Worm (Caenorhabditis elegans): Measurements from ENCODE around the gene Y58A7A.3.

Y58A7A.3 gene

DNA sequence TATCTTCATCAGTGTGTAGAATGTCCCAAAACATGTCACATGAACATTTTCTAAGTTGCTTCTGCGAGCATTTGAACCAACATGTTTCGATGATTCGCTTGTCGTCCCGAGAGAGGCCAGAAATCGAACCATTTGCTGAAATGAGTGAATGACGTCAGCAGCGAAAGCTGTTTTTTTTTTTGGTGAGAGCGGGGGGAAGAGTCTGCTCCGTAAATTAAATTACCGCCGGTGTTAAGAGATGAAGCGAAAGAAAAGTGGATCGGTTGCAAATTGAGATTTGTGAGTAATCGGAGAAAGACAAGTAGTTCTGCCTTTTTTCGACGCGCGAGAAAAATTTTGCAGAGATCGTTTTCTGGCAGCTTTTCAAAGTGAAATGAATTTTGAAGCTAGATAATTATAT, 7.6 kb upstream of the Y58A7A.3 start:
- TF ChIP-seq dao-5 (tag; optimal IDR thresholded peaks at IDR 0.05) (no peak), W03F9.2 (tag; optimal IDR thresholded peaks at IDR 0.05) (no peak), him-1 (tag; optimal IDR thresholded peaks at IDR 0.05) (no peak)

DNA sequence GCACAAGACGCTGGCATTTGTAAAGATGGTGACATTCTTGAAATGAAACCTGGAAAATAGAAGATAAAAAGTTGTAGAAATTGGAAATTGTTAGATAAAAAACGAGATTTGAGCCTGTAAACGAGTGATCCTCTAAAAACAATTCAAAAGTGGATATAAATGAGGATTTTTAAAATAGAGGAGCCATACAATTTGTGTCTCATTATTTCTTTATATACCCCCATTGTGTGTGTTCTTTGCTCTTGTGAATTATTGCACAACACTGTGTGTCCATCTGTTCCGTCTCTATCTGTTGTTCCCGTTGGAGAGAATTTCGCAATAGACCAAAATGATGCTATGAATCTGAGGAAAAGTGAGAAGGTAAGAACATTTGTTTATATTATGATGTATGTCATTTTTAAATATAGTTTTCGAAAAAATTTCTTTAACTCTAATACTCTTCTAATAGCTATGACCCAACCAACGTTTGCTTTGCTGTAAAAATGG, 6.3 kb upstream of the Y58A7A.3 start, which contains the start of gene Y58A7A.5:
TSS of gene Y58A7A.5 (minus strand) at position 51 of the 486 bp plus-strand sequence.
- TF ChIP-seq him-1 (tag; optimal IDR thresholded peaks at IDR 0.05) (no peak), W03F9.2 (tag; optimal IDR thresholded peaks at IDR 0.05) (no peak), dao-5 (tag; optimal IDR thresholded peaks at IDR 0.05) (no peak)

DNA sequence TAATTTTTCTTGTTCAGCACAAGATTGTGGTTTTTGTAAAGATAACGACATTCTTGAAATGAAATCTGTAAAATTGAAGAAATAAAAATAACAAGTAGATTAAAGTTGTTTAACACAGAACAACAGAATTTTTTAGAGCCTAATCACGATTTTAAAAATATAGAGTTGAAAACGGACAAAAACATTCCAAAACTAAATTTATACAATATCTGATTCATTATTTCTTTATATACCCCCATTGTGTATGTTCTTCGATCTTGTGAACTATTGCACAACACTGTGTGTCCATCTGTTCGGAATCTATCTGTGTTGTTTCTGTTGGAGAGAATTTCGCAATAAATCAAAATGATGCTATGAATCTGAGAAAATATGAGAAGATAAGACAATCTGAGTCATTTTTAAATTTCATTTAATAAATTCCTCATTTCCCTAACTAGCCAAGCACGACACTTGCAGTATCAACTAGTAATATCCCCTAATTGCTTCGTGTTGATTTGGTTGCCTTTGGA, 4.3 kb upstream of the Y58A7A.3 start, which contains the start of gene Y58A7A.4:
TSS of gene Y58A7A.4 (minus strand) at position 51 of the 509 bp plus-strand sequence.
- TF ChIP-seq W03F9.2 (tag; optimal IDR thresholded peaks at IDR 0.05), result no peak

DNA sequence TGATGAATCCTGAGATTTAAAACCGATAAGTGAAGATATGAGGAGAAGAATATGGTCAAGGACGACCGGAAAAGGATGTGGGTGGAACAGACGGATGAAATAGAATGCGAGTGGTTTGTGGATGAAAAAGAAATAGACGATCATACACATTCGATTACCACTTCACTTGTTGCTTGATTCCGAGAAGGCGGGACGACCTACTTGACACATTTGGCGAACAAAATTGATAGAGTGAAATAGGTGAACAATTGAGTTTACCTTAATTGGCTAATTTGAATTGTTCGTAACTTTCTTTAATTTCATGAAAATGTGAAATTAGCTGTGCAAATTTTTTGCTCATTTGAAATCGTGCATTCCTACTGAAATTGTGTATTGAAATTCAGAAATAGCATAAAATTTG, 8.6 kb downstream of the Y58A7A.3 start, which contains the start of gene Y58A7A.2:
TSS of gene Y58A7A.2 (minus strand) at position 101 of the 400 bp plus-strand sequence.
- TF ChIP-seq dao-5 (tag; optimal IDR thresholded peaks at IDR 0.05) (no peak), him-1 (tag; optimal IDR thresholded peaks at IDR 0.05) (no peak), W03F9.2 (tag; optimal IDR thresholded peaks at IDR 0.05) (no peak)

DNA sequence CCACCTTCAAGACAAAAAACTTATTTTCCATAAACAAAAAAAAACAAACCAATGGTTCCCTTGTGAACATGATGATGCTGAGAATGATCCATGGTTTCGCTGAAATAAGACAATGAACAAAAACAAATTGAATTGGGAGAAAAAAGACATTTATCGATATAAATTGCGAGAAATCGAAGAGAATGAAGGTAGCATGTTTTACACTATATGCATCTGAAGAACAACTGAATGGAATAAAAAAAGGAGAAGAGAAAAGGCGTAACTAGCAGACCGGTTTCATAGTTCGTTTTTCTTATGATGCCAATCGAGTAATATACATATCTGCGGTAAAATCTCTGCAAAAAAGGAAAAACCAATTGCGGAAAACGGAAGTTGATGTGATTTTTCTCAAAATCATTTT, 11.3 kb downstream of the Y58A7A.3 start, which contains the start of gene Y58A7A.1:
TSS of gene Y58A7A.1 (minus strand) at position 101 of the 400 bp plus-strand sequence.
- no peak for TF ChIP-seq him-1 (tag; optimal IDR thresholded peaks at IDR 0.05)
- TF ChIP-seq W03F9.2 (tag; optimal IDR thresholded peaks at IDR 0.05), result no peak
- no peak for TF ChIP-seq dao-5 (tag; optimal IDR thresholded peaks at IDR 0.05)

DNA sequence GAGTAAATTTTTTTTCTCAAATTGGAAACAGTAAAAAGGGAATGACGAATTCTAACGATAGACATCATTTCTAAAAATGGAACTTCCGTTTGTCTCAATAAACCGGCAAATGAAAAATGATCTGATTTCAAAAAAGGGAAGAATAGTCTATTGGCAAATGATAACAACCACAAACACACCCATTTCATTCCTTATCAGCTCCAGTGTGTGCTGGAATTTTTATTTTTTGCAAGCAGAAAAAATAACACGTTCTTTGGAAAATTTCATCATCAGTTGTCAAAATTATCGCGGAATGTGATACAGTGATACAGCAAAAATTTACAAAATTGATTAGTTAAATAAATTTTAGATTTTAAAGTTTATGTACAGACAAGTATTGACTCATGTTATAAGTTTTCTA, 13.3 kb downstream of the Y58A7A.3 start:
- no peak for TF ChIP-seq W03F9.2 (tag; optimal IDR thresholded peaks at IDR 0.05)
- TF ChIP-seq dao-5 (tag; optimal IDR thresholded peaks at IDR 0.05), result no peak
- TF ChIP-seq him-1 (tag; optimal IDR thresholded peaks at IDR 0.05), result no peak

DNA sequence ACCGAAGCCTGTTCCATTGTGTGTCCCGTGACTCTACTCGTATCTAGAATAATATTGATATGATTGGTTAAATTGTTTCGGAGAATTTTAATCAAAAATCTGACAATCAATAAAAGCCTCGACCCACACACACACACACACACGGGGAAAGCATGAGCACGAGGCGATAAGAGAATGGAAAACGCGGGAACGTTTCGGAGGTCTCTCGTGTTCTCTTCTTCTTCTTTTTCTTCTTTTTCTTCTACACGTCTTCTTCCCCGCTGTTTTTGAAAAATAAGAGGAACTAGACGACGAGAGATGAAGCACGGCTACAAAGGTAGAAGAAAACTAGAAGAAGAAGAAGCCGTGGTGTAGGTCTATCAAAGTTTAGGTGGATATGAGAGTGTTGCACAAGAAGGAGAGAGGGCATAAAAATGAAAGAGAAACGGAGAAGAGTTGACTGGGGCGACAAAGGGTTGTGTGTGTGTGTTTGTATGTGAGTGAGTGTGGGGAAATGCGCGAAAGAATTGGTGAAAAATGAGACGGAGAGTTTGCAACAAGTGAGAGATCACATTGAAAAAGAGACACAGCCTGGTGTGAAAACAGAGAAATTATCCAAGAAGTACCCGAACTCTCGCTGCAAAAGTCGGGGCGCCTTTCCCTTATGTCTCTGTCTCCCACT, 15.8 kb downstream of the Y58A7A.3 start, which contains the start of gene mlk-1:
TSS of gene mlk-1 (minus strand) at position 51 of the 661 bp plus-strand sequence.
- TF ChIP-seq W03F9.2 (tag; optimal IDR thresholded peaks at IDR 0.05), result no peak
- TF ChIP-seq him-1 (tag; optimal IDR thresholded peaks at IDR 0.05), result peak; percentile 37

DNA sequence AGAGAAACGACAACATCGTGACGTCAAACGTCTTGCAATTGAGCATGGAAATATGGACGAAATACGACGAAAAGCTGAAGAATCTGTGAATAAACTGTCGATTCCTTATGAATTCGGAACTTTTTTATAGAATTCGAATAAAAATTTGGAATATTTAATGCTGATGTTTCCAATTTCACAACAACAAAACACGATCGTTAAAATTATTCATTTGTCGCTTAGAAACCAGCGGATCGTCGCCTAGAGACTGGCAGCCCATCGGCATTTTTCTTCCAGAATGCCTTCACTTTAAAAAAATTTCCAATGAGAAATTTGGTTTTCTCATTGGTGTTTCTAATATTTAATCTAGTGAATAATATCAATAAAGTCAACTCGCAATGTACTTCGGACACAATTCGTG, 27.4 kb downstream of the Y58A7A.3 start, which contains the start of gene cwp-4:
TSS of gene cwp-4 (plus strand) at position 301 of the 400 bp plus-strand sequence.
- TF ChIP-seq dao-5 (tag; optimal IDR thresholded peaks at IDR 0.05) (no peak), W03F9.2 (tag; optimal IDR thresholded peaks at IDR 0.05) (no peak), him-1 (tag; optimal IDR thresholded peaks at IDR 0.05) (no peak)

DNA sequence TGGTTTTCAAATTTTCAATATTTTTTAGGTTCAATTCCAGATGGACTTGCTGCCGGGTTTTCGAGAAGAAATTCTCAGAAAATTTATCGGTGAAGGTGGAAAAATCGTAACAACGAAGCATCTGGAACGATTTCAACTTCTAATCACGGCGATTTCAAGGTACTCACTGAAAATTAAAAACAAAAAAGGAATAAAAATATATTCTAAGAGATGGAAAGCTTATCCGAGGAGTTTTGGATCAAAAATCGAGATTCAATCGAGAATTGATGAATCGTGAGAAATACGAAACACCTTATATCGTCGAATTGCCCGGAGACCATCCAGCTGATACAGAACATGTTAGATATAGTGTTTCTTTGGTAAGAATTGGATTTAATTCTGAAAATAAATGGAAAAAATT, 28.5 kb downstream of the Y58A7A.3 start, which contains the start of gene K11D12.12:
TSS of gene K11D12.12 (plus strand) at position 29 of the 400 bp plus-strand sequence.
- TF ChIP-seq dao-5 (tag; optimal IDR thresholded peaks at IDR 0.05) (no peak), W03F9.2 (tag; optimal IDR thresholded peaks at IDR 0.05) (no peak), him-1 (tag; optimal IDR thresholded peaks at IDR 0.05) (no peak)

DNA sequence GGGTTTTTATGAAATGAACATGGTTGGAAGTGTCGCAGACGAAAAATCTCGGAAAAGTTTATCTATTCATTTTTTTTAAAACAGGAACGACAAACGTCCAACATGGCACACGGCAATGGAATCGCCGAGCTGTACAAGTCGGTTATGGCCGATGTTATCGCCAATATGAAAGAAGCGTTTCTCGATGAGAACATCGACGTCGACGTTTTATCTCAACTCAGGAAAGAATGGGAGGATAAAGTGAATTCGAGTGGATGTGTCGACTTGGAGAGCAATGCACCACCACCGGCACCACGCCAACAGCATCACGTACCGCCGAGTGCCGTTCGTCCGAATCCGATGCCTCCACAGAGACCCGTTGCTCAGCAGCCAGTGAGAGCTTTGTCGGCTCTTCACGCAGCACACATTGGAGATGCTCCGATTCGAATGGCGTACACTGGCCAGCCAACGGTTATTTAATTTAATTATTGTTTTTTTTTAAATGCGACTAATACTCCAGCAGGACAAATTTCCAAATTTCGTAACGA, 30.6 kb downstream of the Y58A7A.3 start:
- TF ChIP-seq W03F9.2 (tag; optimal IDR thresholded peaks at IDR 0.05) (no peak), him-1 (tag; optimal IDR thresholded peaks at IDR 0.05) (no peak), dao-5 (tag; optimal IDR thresholded peaks at IDR 0.05) (no peak)

DNA sequence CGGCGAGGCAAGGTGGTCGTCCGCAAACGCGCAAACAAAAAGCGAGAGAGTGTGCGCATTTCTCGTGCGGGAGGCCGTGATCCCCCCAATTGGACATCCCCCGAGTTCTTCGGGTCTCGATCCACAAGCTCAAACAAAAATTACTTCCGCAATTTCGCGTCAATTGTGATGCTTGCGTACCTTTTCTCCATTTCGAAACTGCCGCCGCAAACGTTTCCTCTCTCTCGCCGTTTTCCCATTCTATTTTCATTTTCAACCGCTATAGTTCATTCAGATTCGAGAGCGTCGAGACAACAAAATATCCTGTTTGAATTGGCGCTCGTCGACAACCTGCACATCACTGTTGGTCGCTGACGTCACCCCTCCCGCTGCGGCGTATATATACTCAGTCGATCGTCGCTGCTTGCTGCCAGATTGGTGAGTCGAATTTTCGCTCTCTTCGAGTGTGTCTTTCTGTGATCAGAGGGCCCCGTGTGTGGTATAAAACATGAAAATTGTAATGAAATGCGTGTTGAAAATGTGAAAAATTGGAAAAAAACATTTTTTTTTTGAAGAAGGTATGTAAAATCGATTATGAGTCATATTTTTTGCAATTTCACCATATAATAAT, 31.3 kb downstream of the Y58A7A.3 start, which contains the start of the genes pqn-51 and K11D12.14:
TSS of gene pqn-51 (plus strand) at position 275 of the 610 bp plus-strand sequence.
TSS of gene K11D12.14 (plus strand) at position 304 of the 610 bp plus-strand sequence.
- TF ChIP-seq dao-5 (tag; optimal IDR thresholded peaks at IDR 0.05) (no peak), him-1 (tag; optimal IDR thresholded peaks at IDR 0.05) (peak; percentile 80), W03F9.2 (tag; optimal IDR thresholded peaks at IDR 0.05) (peak; percentile 0)

DNA sequence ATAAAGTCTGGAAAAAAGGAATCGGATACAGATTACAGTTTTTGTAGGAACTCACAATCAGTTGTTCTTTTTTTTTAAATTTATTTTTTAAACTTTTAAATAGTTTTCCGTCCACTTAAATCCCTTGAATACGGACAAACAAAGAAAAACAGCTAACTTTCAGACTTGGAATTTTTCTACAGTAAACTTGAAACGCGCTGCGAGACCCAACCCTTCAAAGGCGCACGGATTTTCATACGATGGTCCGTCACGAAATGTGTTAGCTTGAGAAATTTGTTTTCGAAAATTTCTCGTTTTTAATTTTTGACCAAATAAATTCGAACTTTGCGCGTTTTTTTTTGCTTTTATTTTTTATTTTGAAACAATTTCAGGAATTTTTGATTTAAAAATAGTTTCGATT, 34.1 kb downstream of the Y58A7A.3 start:
- TF ChIP-seq W03F9.2 (tag; optimal IDR thresholded peaks at IDR 0.05), result no peak
- TF ChIP-seq him-1 (tag; optimal IDR thresholded peaks at IDR 0.05), result no peak
- TF ChIP-seq dao-5 (tag; optimal IDR thresholded peaks at IDR 0.05), result no peak

DNA sequence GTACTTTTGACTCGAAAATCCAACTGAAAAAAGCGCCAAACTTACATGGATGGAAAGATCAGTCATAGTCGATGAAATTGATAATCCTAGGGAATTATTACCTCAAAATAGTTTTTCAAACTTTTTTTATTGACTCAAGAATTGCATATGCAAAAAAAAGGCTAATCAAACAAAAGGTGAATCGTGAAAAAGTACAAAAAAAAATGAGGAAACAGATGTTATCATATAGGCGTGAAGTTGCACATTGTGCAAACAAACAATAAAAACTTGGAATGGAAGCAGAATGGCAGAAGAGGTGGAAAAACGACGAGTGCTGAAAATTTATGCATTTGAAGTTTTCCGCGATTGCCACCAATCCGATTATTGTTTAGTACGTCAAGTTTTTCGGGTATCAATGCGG, 34.6 kb downstream of the Y58A7A.3 start, which contains the start of gene exc-14:
TSS of gene exc-14 (minus strand) at position 101 of the 400 bp plus-strand sequence.
- TF ChIP-seq dao-5 (tag; optimal IDR thresholded peaks at IDR 0.05), result no peak
- no peak for TF ChIP-seq W03F9.2 (tag; optimal IDR thresholded peaks at IDR 0.05)
- TF ChIP-seq him-1 (tag; optimal IDR thresholded peaks at IDR 0.05), result no peak
